Fruit fly (Drosophila melanogaster) whole organism, embryonic: Measurements from ENCODE around the gene beta4GalNAcTB.

Experiments
- BEAF-32 ChIP-seq: fragments of 200-800 bp; sonication (Bioruptor generic); optimal IDR thresholded peaks from 3 replicates; lab custom pipeline; 2017; ENCODE audit warnings: missing biosample characterization, missing genetic modification characterization, mild to moderate bottlenecking, moderate library complexity, missing genetic modification reagents
- CG11560 ChIP-seq: fragments of 200-800 bp; sonication (Bioruptor generic); IDR thresholded peaks from 3 replicates; pipeline ENCODE4 v1.3.6; 2022; ENCODE audit warnings: missing biosample characterization, missing genetic modification characterization
- CG14965 ChIP-seq: fragments of 200-800 bp; sonication (Bioruptor generic); optimal IDR thresholded peaks from 2 replicates; lab custom pipeline; 2016; ENCODE audit warnings: missing biosample characterization, missing genetic modification characterization, borderline replicate concordance
- CG16863 ChIP-seq: fragments of 200-800 bp; sonication (Bioruptor generic); optimal IDR thresholded peaks from 3 replicates; lab custom pipeline; 2016; ENCODE audit warnings: missing biosample characterization, missing genetic modification characterization
- CG2875 ChIP-seq: fragments of 200-800 bp; sonication (Bioruptor generic); optimal IDR thresholded peaks from 2 replicates; lab custom pipeline; 2017; ENCODE audit warnings: missing biosample characterization, mild to moderate bottlenecking, missing genetic modification characterization, missing genetic modification reagents
- CG31224 ChIP-seq: fragments of 200-800 bp; sonication (Bioruptor generic); IDR thresholded peaks from 2 replicates; pipeline ENCODE4 v1.3.6; 2022; ENCODE audit warnings: missing biosample characterization, missing genetic modification characterization
- CG34422 ChIP-seq: fragments of 200-800 bp; sonication (Bioruptor generic); IDR thresholded peaks from 3 replicates; pipeline ENCODE4 v1.3.6; 2022; ENCODE audit warnings: missing biosample characterization, missing genetic modification characterization
- CG4707 ChIP-seq: fragments of 200-800 bp; sonication (Bioruptor generic); optimal IDR thresholded peaks from 2 replicates; lab custom pipeline; 2018; ENCODE audit warnings: missing biosample characterization, mild to moderate bottlenecking, missing genetic modification characterization, moderate library complexity
- CG5180 ChIP-seq: fragments of 200-800 bp; sonication (Bioruptor generic); optimal IDR thresholded peaks from 3 replicates; lab custom pipeline; 2017; ENCODE audit warnings: missing biosample characterization, missing genetic modification characterization, mild to moderate bottlenecking, moderate library complexity, missing genetic modification reagents
- CG5953 ChIP-seq: fragments of 200-800 bp; sonication (Bioruptor generic); IDR thresholded peaks from 2 replicates; pipeline ENCODE4 v1.3.6; 2022; ENCODE audit warnings: missing biosample characterization, missing genetic modification characterization
- Doc2 ChIP-seq: fragments of 200-800 bp; sonication (Bioruptor generic); IDR thresholded peaks from 2 replicates; pipeline ENCODE4 v1.3.6; 2022; ENCODE audit warnings: missing biosample characterization, missing genetic modification characterization
- E2f2 ChIP-seq: fragments of 200-800 bp; sonication (Bioruptor generic); IDR thresholded peaks from 2 replicates; pipeline ENCODE4 v1.3.6; 2022; ENCODE audit warnings: missing biosample characterization, missing genetic modification characterization
- GATAe ChIP-seq: fragments of 200-800 bp; sonication (Bioruptor generic); conservative IDR thresholded peaks from 2 replicates; pipeline ENCODE4 v1.3.6; 2022; ENCODE audit warnings: missing biosample characterization, missing genetic modification characterization
- Gug ChIP-seq: fragments of 200-800 bp; sonication (Bioruptor generic); IDR thresholded peaks from 4 replicates; pipeline ENCODE4 v1.3.6; 2022; ENCODE audit warnings: missing biosample characterization, missing genetic modification characterization
- Hey ChIP-seq: fragments of 200-800 bp; sonication (Bioruptor generic); optimal IDR thresholded peaks from 3 replicates; lab custom pipeline; 2018; ENCODE audit warnings: missing biosample characterization, mild to moderate bottlenecking, missing genetic modification characterization
- MBD-R2 ChIP-seq: fragments of 200-800 bp; sonication (Bioruptor generic); IDR thresholded peaks from 2 replicates; pipeline ENCODE4 v1.3.6; 2022; ENCODE audit warnings: missing biosample characterization, missing genetic modification characterization
- Med ChIP-seq: fragments of 200-800 bp; sonication (Bioruptor generic); peaks from one replicate; lab custom pipeline; 2016; ENCODE audit warnings: missing biosample characterization, missing genetic modification characterization, mild to moderate bottlenecking, inconsistent platforms, moderate library complexity
- Mes4 ChIP-seq: fragments of 200-800 bp; sonication (Bioruptor generic); optimal IDR thresholded peaks from 2 replicates; lab custom pipeline; 2016; ENCODE audit warnings: missing biosample characterization, missing genetic modification characterization
- Oli ChIP-seq: fragments of 200-800 bp; sonication (Bioruptor generic); optimal IDR thresholded peaks from 2 replicates; lab custom pipeline; 2018; ENCODE audit warnings: missing biosample characterization, mild to moderate bottlenecking, missing genetic modification characterization, moderate library complexity
- Poxn ChIP-seq: fragments of 200-800 bp; sonication (Bioruptor generic); IDR thresholded peaks from 2 replicates; pipeline ENCODE4 v1.3.6; 2022; ENCODE audit warnings: missing biosample characterization, missing genetic modification characterization
- Scr ChIP-seq: fragments of 200-800 bp; sonication (Bioruptor generic); IDR thresholded peaks from 2 replicates; pipeline ENCODE4 v1.3.6; 2022; ENCODE audit warnings: missing biosample characterization, missing genetic modification characterization; ENCODE audit not compliant: partially characterized antibody
- Sry-δ ChIP-seq: fragments of 200-800 bp; sonication (Bioruptor generic); optimal IDR thresholded peaks from 2 replicates; lab custom pipeline; 2016; ENCODE audit warnings: missing biosample characterization, missing genetic modification characterization
- amos ChIP-seq: fragments of 200-800 bp; sonication (Bioruptor generic); IDR thresholded peaks from 2 replicates; pipeline ENCODE4 v1.3.6; 2022; ENCODE audit warnings: missing biosample characterization, missing genetic modification characterization; ENCODE audit not compliant: partially characterized antibody
- cato ChIP-seq: fragments of 200-800 bp; sonication (Bioruptor generic); optimal IDR thresholded peaks from 2 replicates; lab custom pipeline; 2016; ENCODE audit warnings: missing biosample characterization, missing genetic modification characterization, borderline replicate concordance
- croc ChIP-seq: fragments of 200-800 bp; sonication (Bioruptor generic); conservative IDR thresholded peaks from 3 replicates; pipeline ENCODE4 v1.3.6; 2022; ENCODE audit warnings: missing biosample characterization, missing genetic modification characterization
- dpn ChIP-seq, 2 experiments: fragments of 200-800 bp; sonication (Bioruptor generic); optimal IDR thresholded peaks; 3 replicates each; lab custom pipeline; 2016; ENCODE audit warnings: missing biosample characterization in 2 of 2, missing genetic modification characterization in 2 of 2
- dysf ChIP-seq: fragments of 200-800 bp; sonication (Bioruptor generic); IDR thresholded peaks from 3 replicates; pipeline ENCODE4 v1.3.6; 2022; ENCODE audit warnings: missing biosample characterization, missing genetic modification characterization
- grau ChIP-seq: fragments of 200-800 bp; optimal IDR thresholded peaks from 3 replicates; lab custom pipeline; 2019; ENCODE audit warnings: missing biosample characterization, mild to moderate bottlenecking, missing genetic modification characterization, moderate library complexity
- hbn ChIP-seq: fragments of 200-800 bp; sonication (Bioruptor generic); IDR thresholded peaks from 2 replicates; pipeline ENCODE4 v1.3.6; 2022; ENCODE audit warnings: missing biosample characterization, missing genetic modification characterization; ENCODE audit not compliant: partially characterized antibody
- jing ChIP-seq: fragments of 200-800 bp; sonication (Bioruptor generic); optimal IDR thresholded peaks from 2 replicates; lab custom pipeline; 2018; ENCODE audit warnings: missing biosample characterization, mild to moderate bottlenecking, missing genetic modification characterization
- lilli ChIP-seq: fragments of 200-800 bp; sonication (Bioruptor generic); optimal IDR thresholded peaks from 3 replicates; lab custom pipeline; 2016; ENCODE audit warnings: missing biosample characterization, missing genetic modification characterization
- lola ChIP-seq, 3 experiments: fragments of >200 bp in 2 of 3; fragments of 200-800 bp in 1 of 3; sonication (Bioruptor generic) in 1 of 3; optimal IDR thresholded peaks; 2 replicates each; lab custom pipeline; 2017 to 2019; ENCODE audit warnings: missing biosample characterization in 3 of 3, missing genetic modification characterization in 3 of 3, mild to moderate bottlenecking in 1 of 3, moderate library complexity in 1 of 3
- onecut ChIP-seq: fragments of 200-800 bp; sonication (Bioruptor generic); IDR thresholded peaks from 2 replicates; pipeline ENCODE4 v1.3.6; 2022; ENCODE audit warnings: missing biosample characterization, missing genetic modification characterization
- prd ChIP-seq, 3 experiments: fragments of >200 bp in 2 of 3; fragments of 200-800 bp in 1 of 3; sonication (Bioruptor generic) in 1 of 3; optimal IDR thresholded peaks in 2 of 3; IDR thresholded peaks in 1 of 3; 2 replicates in 2 of 3; 3 replicates in 1 of 3; pipeline versions ENCODE4 v1.3.6 to Lab custom; 2017 to 2022; ENCODE audit warnings: missing biosample characterization in 1 of 3, missing genetic modification characterization in 1 of 3
- pros ChIP-seq: fragments of 200-800 bp; sonication (Bioruptor generic); optimal IDR thresholded peaks from 3 replicates; lab custom pipeline; 2019; ENCODE audit warnings: missing biosample characterization, mild to moderate bottlenecking, missing genetic modification characterization, moderate library complexity
- psq ChIP-seq: fragments of 200-800 bp; sonication (Bioruptor generic); optimal IDR thresholded peaks from 2 replicates; lab custom pipeline; 2017; ENCODE audit warnings: missing biosample characterization, missing genetic modification characterization
- rib ChIP-seq: fragments of 200-800 bp; sonication (Bioruptor generic); IDR thresholded peaks from 2 replicates; pipeline ENCODE4 v1.3.6; 2022; ENCODE audit warnings: missing biosample characterization, missing genetic modification characterization
- run ChIP-seq: fragments of 200-800 bp; sonication (Bioruptor generic); optimal IDR thresholded peaks from 3 replicates; lab custom pipeline; 2018; ENCODE audit warnings: missing biosample characterization, mild to moderate bottlenecking, missing genetic modification characterization
- stwl ChIP-seq: fragments of 200-800 bp; sonication (Bioruptor generic); optimal IDR thresholded peaks from 3 replicates; lab custom pipeline; 2018; ENCODE audit warnings: missing biosample characterization, mild to moderate bottlenecking, missing genetic modification characterization, moderate library complexity
- wdn ChIP-seq: fragments of 200-800 bp; sonication (Bioruptor generic); IDR thresholded peaks from 2 replicates; pipeline ENCODE4 v1.3.6; 2022; ENCODE audit warnings: missing biosample characterization, missing genetic modification characterization
- zfh1 ChIP-seq: fragments of 200-800 bp; sonication (Bioruptor generic); IDR thresholded peaks from 3 replicates; pipeline ENCODE4 v1.3.6; 2022; ENCODE audit warnings: missing biosample characterization, missing genetic modification characterization

beta4GalNAcTB gene

dm6 chr3R:29049055-29049722 lies 15.4 kb upstream of the beta4GalNAcTB start, which contains the start of gene CG11837 (continued):
- TF ChIP-seq MBD-R2 (GFP tag; lab: Robert Waterston, UW) (peak; percentile 50; the same call in 1 of the 2 replicates), CG5953 (GFP tag; lab: Robert Waterston, UW) (no peak), Scr (peak; percentile 42), Oli (tag; lab: Kevin White, UChicago) (no peak), Med (peak; percentile 28), zfh1 (GFP tag; lab: Robert Waterston, UW) (no peak), dysf (GFP tag; lab: Robert Waterston, UW) (no peak), GATAe (GFP tag; lab: Robert Waterston, UW) (no peak), Poxn (GFP tag; lab: Robert Waterston, UW) (no peak), croc (GFP tag; lab: Robert Waterston, UW) (no peak), wdn (GFP tag; lab: Robert Waterston, UW) (no peak), prd (optimal IDR thresholded peaks at IDR 0.05; lab: Kevin White, UChicago) (no peak), prd (GFP tag; IDR thresholded peaks at IDR 0.05; lab: Robert Waterston, UW) (no peak), CG14965 (GFP tag; lab: Kevin White, UChicago) (no peak), psq (GFP tag; lab: Kevin White, UChicago) (no peak), BEAF-32 (GFP tag; lab: Kevin White, UChicago) (peak; percentile 29), Sry-δ (GFP tag; lab: Kevin White, UChicago) (peak; percentile 2), E2f2 (peak; percentile 16; the same call in 1 of the 2 replicates), CG5180 (GFP tag; lab: Kevin White, UChicago) (no peak), grau (tag; lab: Kevin White, UChicago) (no peak), rib (GFP tag; lab: Robert Waterston, UW) (no peak), run (tag; lab: Kevin White, UChicago) (no peak), CG16863 (GFP tag; lab: Kevin White, UChicago) (no peak), hbn (GFP tag; lab: Robert Waterston, UW) (0 out of 2 replicates have a peak, but pooled peaks have one; percentile 25), Hey (no peak), amos (peak; percentile 25; the same call in 1 of the 2 replicates), lola (GFP tag; optimal IDR thresholded peaks at IDR 0.05; lab: Kevin White, UChicago) (no peak), CG2875 (GFP tag; lab: Kevin White, UChicago) (no peak), pros (no peak), cato (no peak), CG34422 (peak; percentile 14; the same call in 1 of the 3 replicates), Mes4 (GFP tag; lab: Kevin White, UChicago) (no peak), onecut (GFP tag; lab: Robert Waterston, UW) (no peak), dpn (GFP tag; optimal IDR thresholded peaks at IDR 0.05; lab: Kevin White, UChicago) (no peak), CG31224 (GFP tag; lab: Robert Waterston, UW) (no peak), stwl (tag; lab: Kevin White, UChicago) (peak; percentile 4), jing (no peak), Doc2 (no peak), CG11560 (tag; lab: Robert Waterston, UW) (no peak), Gug (GFP tag; lab: Robert Waterston, UW) (no peak), lilli (no peak), CG4707 (no peak)
- TF ChIP-seq, all 482 proteins: peak for 21
